Worm (Caenorhabditis elegans) whole organism, L1 larva: Measurements from ENCODE around the gene egl-9.

ENCODE experiments used
- C04F5.9 ChIP-seq: sonication (generic microtip); optimal IDR thresholded peaks from 2 replicates; lab custom pipeline; 2016; ENCODE audit warnings: missing genetic modification characterization, missing compliant biosample characterization
- C34B4.2 ChIP-seq: sonication (generic microtip); optimal IDR thresholded peaks from 2 replicates; lab custom pipeline; 2017; ENCODE audit warnings: mild to moderate bottlenecking, missing genetic modification characterization, missing compliant biosample characterization
- F16B12.6 ChIP-seq: fragments of 150-350 bp; optimal IDR thresholded peaks from 2 replicates; lab custom pipeline; 2014; ENCODE audit warnings: missing biosample characterization, missing genetic modification characterization
- Y116A8C.19 ChIP-seq: sonication (generic microtip); optimal IDR thresholded peaks from 2 replicates; lab custom pipeline; 2016; ENCODE audit warnings: missing compliant biosample characterization, missing genetic modification characterization, borderline replicate concordance
- aly-2 ChIP-seq: fragments of 150-350 bp; optimal IDR thresholded peaks from 2 replicates; lab custom pipeline; 2014; ENCODE audit warnings: missing biosample characterization, missing genetic modification characterization
- ama-1 ChIP-seq: fragments of 150-350 bp; optimal IDR thresholded peaks from 2 replicates; lab custom pipeline; 2014
- ceh-63 ChIP-seq: fragments of 200-800 bp; sonication (Bioruptor generic); optimal IDR thresholded peaks from 2 replicates; lab custom pipeline; 2018; ENCODE audit warnings: mild to moderate bottlenecking, missing genetic modification characterization, missing compliant biosample characterization
- ceh-82 ChIP-seq, 3 experiments: fragments of 150-350 bp in 1 of 3; sonication (generic microtip) in 2 of 3; optimal IDR thresholded peaks; 2 replicates each; lab custom pipeline; 2014 to 2017; ENCODE audit warnings: missing biosample characterization in 3 of 3, missing genetic modification characterization in 3 of 3
- ceh-88 ChIP-seq: fragments of 200-800 bp; sonication (Bioruptor generic); IDR thresholded peaks from 2 replicates; pipeline ENCODE4 v1.3.6; 2022; ENCODE audit warnings: missing genetic modification characterization, missing compliant biosample characterization
- ceh-90 ChIP-seq: sonication (generic microtip); optimal IDR thresholded peaks from 2 replicates; lab custom pipeline; 2016; ENCODE audit warnings: missing genetic modification characterization, missing compliant biosample characterization
- dpl-1 ChIP-seq, 3 experiments: fragments of 150-350 bp in 2 of 3; sonication (generic microtip) in 1 of 3; optimal IDR thresholded peaks; 2 replicates each; lab custom pipeline; 2014 to 2017; ENCODE audit warnings: missing biosample characterization in 3 of 3, missing genetic modification characterization in 3 of 3, missing genetic modification reagents in 3 of 3
- dsc-1 ChIP-seq: sonication (generic microtip); optimal IDR thresholded peaks from 2 replicates; lab custom pipeline; 2016; ENCODE audit warnings: mild to moderate bottlenecking, missing genetic modification characterization, missing compliant biosample characterization
- efl-1 ChIP-seq, 4 experiments: fragments of 150-350 bp; optimal IDR thresholded peaks in 3 of 4; peaks in 1 of 4; 1 replicate in 1 of 4; 2 replicates in 3 of 4; lab custom pipeline; 2014; ENCODE audit warnings: missing biosample characterization in 2 of 4, missing genetic modification characterization in 2 of 4, missing genetic modification reagents in 2 of 4
- efl-3 ChIP-seq: fragments of 200-800 bp; sonication (Bioruptor generic); optimal IDR thresholded peaks from 2 replicates; lab custom pipeline; 2018; ENCODE audit warnings: mild to moderate bottlenecking, missing genetic modification characterization, missing compliant biosample characterization
- elt-2 ChIP-seq: sonication (generic microtip); optimal IDR thresholded peaks from 2 replicates; lab custom pipeline; 2016; ENCODE audit warnings: missing genetic modification characterization, mild to moderate bottlenecking, inconsistent platforms, missing compliant biosample characterization, missing genetic modification reagents
- elt-3 ChIP-seq, 6 experiments: fragments of 150-350 bp in 1 of 6; sonication (generic microtip); optimal IDR thresholded peaks; 2 replicates each; lab custom pipeline; 2017 to 2018; ENCODE audit warnings: missing biosample characterization in 6 of 6, missing genetic modification characterization in 6 of 6, inconsistent platforms in 1 of 6
- ets-5 ChIP-seq: fragments of 200-800 bp; sonication (Bioruptor generic); IDR thresholded peaks from 2 replicates; pipeline ENCODE4 v1.3.6; 2022; ENCODE audit warnings: missing genetic modification characterization, missing compliant biosample characterization
- irx-1 ChIP-seq: sonication (generic microtip); optimal IDR thresholded peaks from 2 replicates; lab custom pipeline; 2016; ENCODE audit warnings: missing genetic modification characterization, missing compliant biosample characterization
- lin-14 ChIP-seq: fragments of 200-800 bp; sonication (Bioruptor generic); optimal IDR thresholded peaks from 2 replicates; lab custom pipeline; 2018; ENCODE audit warnings: mild to moderate bottlenecking, missing genetic modification characterization, moderate library complexity, missing compliant biosample characterization
- lin-15B ChIP-seq: fragments of 150-350 bp; sonication (generic microtip); optimal IDR thresholded peaks from 3 replicates; lab custom pipeline; 2014; ENCODE audit warnings: missing biosample characterization, missing genetic modification characterization
- lin-35 ChIP-seq, 2 experiments: fragments of 150-350 bp; optimal IDR thresholded peaks; 2 replicates each; lab custom pipeline; 2014; ENCODE audit warnings: missing biosample characterization in 2 of 2, missing genetic modification characterization in 2 of 2, missing genetic modification reagents in 2 of 2
- lin-39 ChIP-seq: fragments of 150-350 bp; optimal IDR thresholded peaks from 2 replicates; lab custom pipeline; 2014; ENCODE audit warnings: missing biosample characterization, missing genetic modification reagents, missing genetic modification characterization
- lir-3 ChIP-seq: sonication (generic microtip); optimal IDR thresholded peaks from 2 replicates; lab custom pipeline; 2016; ENCODE audit warnings: mild to moderate bottlenecking, missing genetic modification characterization, moderate library complexity, missing compliant biosample characterization; ENCODE audit not compliant: poor library complexity
- lsy-2 ChIP-seq, 2 experiments: fragments of 150-350 bp; optimal IDR thresholded peaks; 2 replicates each; lab custom pipeline; 2014; ENCODE audit warnings: missing biosample characterization in 2 of 2, missing genetic modification characterization in 2 of 2
- mab-9 ChIP-seq: fragments of 200-800 bp; sonication (Bioruptor generic); IDR thresholded peaks from 2 replicates; pipeline ENCODE4 v1.3.6; 2022; ENCODE audit warnings: missing genetic modification reagents, missing genetic modification characterization, missing compliant biosample characterization
- mdl-1 ChIP-seq, 2 experiments: fragments of 150-350 bp; optimal IDR thresholded peaks; 2 replicates each; lab custom pipeline; 2014 to 2017; ENCODE audit warnings: missing biosample characterization in 2 of 2, missing genetic modification characterization in 2 of 2, inconsistent platforms in 1 of 2
- mef-2 ChIP-seq: fragments of 150-350 bp; optimal IDR thresholded peaks from 2 replicates; lab custom pipeline; 2014; ENCODE audit warnings: missing biosample characterization, missing genetic modification characterization
- mep-1 ChIP-seq: fragments of 150-350 bp; optimal IDR thresholded peaks from 2 replicates; lab custom pipeline; 2014; ENCODE audit warnings: missing biosample characterization, missing genetic modification characterization
- nhr-11 ChIP-seq: fragments of 150-350 bp; optimal IDR thresholded peaks from 2 replicates; lab custom pipeline; 2014; ENCODE audit warnings: missing biosample characterization, missing genetic modification characterization
- nhr-19 ChIP-seq: fragments of 200-800 bp; sonication (Bioruptor generic); conservative IDR thresholded peaks from 2 replicates; pipeline ENCODE4 v1.3.6; 2022; ENCODE audit warnings: missing genetic modification characterization, missing compliant biosample characterization
- nhr-237 ChIP-seq: fragments of 150-350 bp; optimal IDR thresholded peaks from 2 replicates; lab custom pipeline; 2014; ENCODE audit warnings: missing biosample characterization, missing genetic modification characterization
- nhr-47 ChIP-seq: sonication (generic microtip); optimal IDR thresholded peaks from 2 replicates; lab custom pipeline; 2016; ENCODE audit warnings: mild to moderate bottlenecking, missing genetic modification characterization, moderate library complexity, missing compliant biosample characterization
- nhr-71 ChIP-seq: sonication (generic microtip); optimal IDR thresholded peaks from 2 replicates; lab custom pipeline; 2016; ENCODE audit warnings: mild to moderate bottlenecking, missing genetic modification characterization, moderate library complexity, missing compliant biosample characterization
- nhr-76 ChIP-seq: sonication (generic microtip); optimal IDR thresholded peaks from 2 replicates; lab custom pipeline; 2017; ENCODE audit warnings: missing biosample characterization, missing genetic modification characterization
- nhr-77 ChIP-seq: fragments of 150-350 bp; optimal IDR thresholded peaks from 2 replicates; lab custom pipeline; 2014; ENCODE audit warnings: missing biosample characterization, missing genetic modification characterization
- nhr-85 ChIP-seq: sonication (generic microtip); peaks from one replicate; lab custom pipeline; 2016; ENCODE audit warnings: missing genetic modification characterization, inconsistent platforms, missing compliant biosample characterization
- pag-3 ChIP-seq: sonication (generic microtip); optimal IDR thresholded peaks from 2 replicates; lab custom pipeline; 2017; ENCODE audit warnings: missing genetic modification characterization, mild to moderate bottlenecking, missing compliant biosample characterization, antibody characterized with exemption, borderline replicate concordance; ENCODE audit not compliant: insufficient read depth
- pax-3 ChIP-seq: fragments of 200-800 bp; sonication (Bioruptor generic); optimal IDR thresholded peaks from 2 replicates; lab custom pipeline; 2018; ENCODE audit warnings: mild to moderate bottlenecking, missing genetic modification characterization, moderate library complexity, missing compliant biosample characterization
- pqm-1 ChIP-seq: sonication (generic microtip); optimal IDR thresholded peaks from 3 replicates; lab custom pipeline; 2017; ENCODE audit warnings: missing biosample characterization, missing genetic modification characterization
- unc-130 ChIP-seq: fragments of 150-350 bp; optimal IDR thresholded peaks from 2 replicates; lab custom pipeline; 2017; ENCODE audit warnings: missing biosample characterization, missing genetic modification characterization, inconsistent platforms
- unc-30 ChIP-seq: sonication (generic microtip); optimal IDR thresholded peaks from 2 replicates; lab custom pipeline; 2017; ENCODE audit warnings: missing biosample characterization, missing genetic modification characterization
- unc-86 ChIP-seq: sonication (generic microtip); optimal IDR thresholded peaks from 2 replicates; lab custom pipeline; 2016; ENCODE audit warnings: missing genetic modification characterization, missing compliant biosample characterization
- unc-98 ChIP-seq: fragments of 200-800 bp; sonication (Bioruptor generic); IDR thresholded peaks from 2 replicates; pipeline ENCODE4 v1.3.6; 2022; ENCODE audit warnings: missing genetic modification characterization, missing compliant biosample characterization
- xbp-1 ChIP-seq: sonication (generic microtip); optimal IDR thresholded peaks from 2 replicates; lab custom pipeline; 2016; ENCODE audit warnings: missing genetic modification characterization, missing compliant biosample characterization
- zag-1 ChIP-seq: fragments of 150-350 bp; optimal IDR thresholded peaks from 2 replicates; lab custom pipeline; 2014; ENCODE audit warnings: missing biosample characterization, missing genetic modification characterization

Gene egl-9

DNA sequence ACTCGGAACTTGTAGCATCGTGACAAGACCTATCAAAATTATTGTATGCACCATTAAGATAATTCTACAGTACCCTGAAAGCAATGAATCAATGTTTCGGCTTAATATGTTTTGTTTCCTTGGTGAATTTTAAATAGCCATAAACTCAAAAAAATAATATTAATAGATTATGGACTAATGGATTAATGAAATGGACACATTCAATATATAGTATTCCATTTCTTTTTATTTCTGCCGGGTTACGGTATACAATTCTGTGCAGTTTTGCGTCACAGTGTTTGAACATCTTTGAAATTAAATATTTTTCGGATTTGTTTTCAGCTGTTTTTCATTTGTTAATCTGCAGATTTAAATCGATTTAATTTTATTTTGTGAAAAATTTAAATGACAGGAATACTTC, 31.7 kb upstream of the egl-9 start, which contains the start of gene set-22:
Gene set-22 (plus strand): TSS at position 301 of the 400 bp plus-strand sequence.
- TF ChIP-seq nhr-47 (no peak), unc-30 (tag; lab: Kevin White, UChicago) (no peak), nhr-76 (tag; lab: Kevin White, UChicago) (no peak), pqm-1 (tag; lab: Kevin White, UChicago) (no peak), lin-15B (tag; lab: Kevin White, UChicago) (no peak), unc-130 (tag; lab: Kevin White, UChicago) (no peak), C04F5.9 (tag; lab: Kevin White, UChicago) (no peak), ama-1 (lab: Kevin White, UChicago) (no peak), zag-1 (tag; lab: Kevin White, UChicago) (no peak), dpl-1 (GFP tag; optimal IDR thresholded peaks at IDR 0.05; lab: Kevin White, UChicago) (no peak), unc-98 (GFP tag; lab: Robert Waterston, UW) (no peak), nhr-19 (GFP tag; lab: Robert Waterston, UW) (no peak), ceh-63 (GFP tag; lab: Kevin White, UChicago) (no peak), unc-86 (tag; lab: Kevin White, UChicago) (no peak)

DNA sequence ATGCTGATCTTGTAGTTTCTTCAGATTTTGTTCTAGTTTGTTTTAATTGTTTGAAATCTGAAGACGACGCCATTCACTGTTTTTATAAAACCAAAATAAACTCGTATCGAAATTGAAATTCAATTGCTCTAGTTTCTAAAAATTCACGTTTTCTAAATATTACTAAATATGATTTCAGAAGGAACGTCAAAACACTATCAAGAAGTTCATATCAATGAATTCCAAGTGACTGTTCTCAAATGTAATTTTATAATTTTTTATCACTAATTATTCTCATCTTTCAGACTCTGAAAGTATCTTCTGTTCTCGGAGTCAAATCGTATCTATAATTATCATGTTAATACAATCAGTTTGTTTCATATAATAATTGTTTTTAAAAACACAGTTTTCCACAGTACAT, 27.6 kb upstream of the egl-9 start, which contains the start of gene snf-10:
Gene snf-10 (minus strand): TSS at position 101 of the 400 bp plus-strand sequence.
- TF ChIP-seq nhr-85 (tag; lab: Kevin White, UChicago) (no peak), pax-3 (tag; lab: Kevin White, UChicago) (no peak), Y116A8C.19 (tag; lab: Kevin White, UChicago) (no peak), pqm-1 (tag; lab: Kevin White, UChicago) (no peak), C34B4.2 (tag; lab: Kevin White, UChicago) (no peak), mef-2 (tag; lab: Kevin White, UChicago) (no peak), unc-86 (tag; lab: Kevin White, UChicago) (no peak), ets-5 (GFP tag; lab: Robert Waterston, UW) (no peak), ceh-88 (GFP tag; lab: Robert Waterston, UW) (no peak), ceh-82 (tag; optimal IDR thresholded peaks at IDR 0.05; lab: Kevin White, UChicago) (no peak), nhr-77 (tag; lab: Kevin White, UChicago) (no peak), F16B12.6 (tag; lab: Kevin White, UChicago) (no peak)

- TF ChIP-seq pax-3 (tag; lab: Kevin White, UChicago) (peak; percentile 26), ceh-90 (tag; lab: Kevin White, UChicago) (peak; percentile 76), unc-130 (tag; lab: Kevin White, UChicago) (no peak), mab-9 (no peak), nhr-11 (no peak), lsy-2 (tag; optimal IDR thresholded peaks at IDR 0.05; lab: Kevin White, UChicago) (peak; percentile 6 to 32), efl-1 (optimal IDR thresholded peaks at IDR 0.05; lab: Kevin White, UChicago) (peak; percentile 62 to 78), efl-1 (GFP tag; optimal IDR thresholded peaks at IDR 0.05 in 1 of 2; lab: Kevin White, UChicago) (peak; percentile 22 to 72), lin-39 (tag; lab: Kevin White, UChicago) (no peak), elt-2 (peak; percentile 3), dpl-1 (GFP tag; optimal IDR thresholded peaks at IDR 0.05; lab: Kevin White, UChicago) (peak; percentile 14 to 32 (median 19)), efl-3 (GFP tag; lab: Kevin White, UChicago) (no peak), xbp-1 (tag; lab: Kevin White, UChicago) (peak; percentile 26), mdl-1 (tag; optimal IDR thresholded peaks at IDR 0.05; lab: Kevin White, UChicago) (peak in 1 of 2 experiments; percentile 40), nhr-237 (tag; lab: Kevin White, UChicago) (no peak), mep-1 (peak; percentile 61), lin-15B (tag; lab: Kevin White, UChicago) (no peak), pag-3 (no peak), ceh-63 (GFP tag; lab: Kevin White, UChicago) (no peak), lin-35 (GFP tag; optimal IDR thresholded peaks at IDR 0.05; lab: Kevin White, UChicago) (peak; percentile 16 to 68), lin-14 (GFP tag; lab: Kevin White, UChicago) (peak; percentile 21), lir-3 (tag; lab: Kevin White, UChicago) (peak; percentile 71), nhr-71 (peak; percentile 55), nhr-85 (tag; lab: Kevin White, UChicago) (peak; percentile 79), aly-2 (no peak), elt-3 (tag; optimal IDR thresholded peaks at IDR 0.05; lab: Kevin White, UChicago) (no peak), dsc-1 (tag; lab: Kevin White, UChicago) (peak; percentile 21), irx-1 (tag; lab: Kevin White, UChicago) (peak; percentile 64)
Observed at ce11 chrV:10441135-10442024, 26.9 kb upstream of the egl-9 start, which contains the start of gene pap-1. pap-1 (plus strand) TSS chrV:10441974.
